Worm (Caenorhabditis elegans) whole organism, late embryonic: ENCODE results near the gene nlp-76.
A peak's percentile ranks its signal among the peaks of the same experiment; 100 is the strongest.

ENCODE experiments used
- K02D7.2 ChIP-seq: sonication (generic microtip); optimal IDR thresholded peaks from 2 replicates; lab custom pipeline; 2017; ENCODE audit warnings: mild to moderate bottlenecking, missing genetic modification characterization, missing compliant biosample characterization
- K09A11.1 ChIP-seq: sonication (generic microtip); optimal IDR thresholded peaks from 2 replicates; lab custom pipeline; 2017; ENCODE audit warnings: antibody characterized with exemption, mild to moderate bottlenecking, missing genetic modification characterization, missing compliant biosample characterization; ENCODE audit not compliant: insufficient read depth
- Y22D7AL.16 ChIP-seq: sonication (generic microtip); optimal IDR thresholded peaks from 2 replicates; lab custom pipeline; 2016; ENCODE audit warnings: missing genetic modification characterization, missing compliant biosample characterization
- ahr-1 ChIP-seq: sonication (generic microtip); optimal IDR thresholded peaks from 2 replicates; lab custom pipeline; 2016; ENCODE audit warnings: missing genetic modification characterization, missing compliant biosample characterization
- ama-1 ChIP-seq: fragments of 150-350 bp; optimal IDR thresholded peaks from 2 replicates; lab custom pipeline; 2014
- ceh-18 ChIP-seq: sonication (generic microtip); optimal IDR thresholded peaks from 2 replicates; lab custom pipeline; 2016; ENCODE audit warnings: missing genetic modification characterization, missing compliant biosample characterization
- ceh-19 ChIP-seq: fragments of 200-800 bp; sonication (Bioruptor generic); optimal IDR thresholded peaks from 2 replicates; lab custom pipeline; 2018; ENCODE audit warnings: mild to moderate bottlenecking, missing genetic modification characterization, missing compliant biosample characterization
- ceh-22 ChIP-seq: sonication (generic microtip); optimal IDR thresholded peaks from 2 replicates; lab custom pipeline; 2017; ENCODE audit warnings: missing biosample characterization, missing genetic modification characterization
- ceh-24 ChIP-seq: sonication (generic microtip); optimal IDR thresholded peaks from 2 replicates; lab custom pipeline; 2016; ENCODE audit warnings: mild to moderate bottlenecking, missing genetic modification characterization, missing compliant biosample characterization
- ceh-30 ChIP-seq: fragments of 150-350 bp; optimal IDR thresholded peaks from 2 replicates; lab custom pipeline; 2014; ENCODE audit warnings: missing biosample characterization, missing genetic modification characterization
- ceh-31 ChIP-seq: sonication (generic microtip); optimal IDR thresholded peaks from 2 replicates; lab custom pipeline; 2016; ENCODE audit warnings: missing genetic modification characterization, missing compliant biosample characterization
- ceh-48 ChIP-seq: sonication (generic microtip); optimal IDR thresholded peaks from 2 replicates; lab custom pipeline; 2016; ENCODE audit warnings: missing genetic modification characterization, inconsistent platforms, missing compliant biosample characterization
- ceh-9 ChIP-seq: sonication (generic microtip); optimal IDR thresholded peaks from 2 replicates; lab custom pipeline; 2016; ENCODE audit warnings: mild to moderate bottlenecking, missing genetic modification characterization, inconsistent platforms, missing compliant biosample characterization
- che-1 ChIP-seq: sonication (generic microtip); optimal IDR thresholded peaks from 2 replicates; lab custom pipeline; 2016; ENCODE audit warnings: mild to moderate bottlenecking, missing genetic modification characterization, missing compliant biosample characterization
- dmd-4 ChIP-seq: sonication (generic microtip); optimal IDR thresholded peaks from 2 replicates; lab custom pipeline; 2016; ENCODE audit warnings: borderline replicate concordance, missing genetic modification characterization, missing compliant biosample characterization
- elt-2 ChIP-seq: sonication (generic microtip); optimal IDR thresholded peaks from 2 replicates; lab custom pipeline; 2016; ENCODE audit warnings: missing genetic modification reagents, missing genetic modification characterization, missing compliant biosample characterization
- elt-4 ChIP-seq: sonication (generic microtip); optimal IDR thresholded peaks from 2 replicates; lab custom pipeline; 2016; ENCODE audit warnings: missing genetic modification characterization, missing compliant biosample characterization
- ets-4 ChIP-seq: sonication (generic microtip); optimal IDR thresholded peaks from 2 replicates; lab custom pipeline; 2016; ENCODE audit warnings: missing genetic modification characterization, missing compliant biosample characterization
- eyg-1 ChIP-seq: sonication (generic microtip); optimal IDR thresholded peaks from 2 replicates; lab custom pipeline; 2016; ENCODE audit warnings: missing genotype, missing genetic modification characterization, missing compliant biosample characterization
- fax-1 ChIP-seq: sonication (generic microtip); optimal IDR thresholded peaks from 2 replicates; lab custom pipeline; 2016; ENCODE audit warnings: missing genotype, missing genetic modification characterization, missing compliant biosample characterization
- fkh-6 ChIP-seq: sonication (generic microtip); optimal IDR thresholded peaks from 2 replicates; lab custom pipeline; 2016; ENCODE audit warnings: missing genetic modification characterization, missing compliant biosample characterization
- gmeb-2 ChIP-seq: sonication (generic microtip); optimal IDR thresholded peaks from 2 replicates; lab custom pipeline; 2016; ENCODE audit warnings: missing genetic modification characterization, inconsistent platforms, missing compliant biosample characterization
- hlh-13 ChIP-seq: fragments of 200-800 bp; sonication (Bioruptor generic); optimal IDR thresholded peaks from 2 replicates; lab custom pipeline; 2018; ENCODE audit warnings: mild to moderate bottlenecking, missing genetic modification characterization, missing compliant biosample characterization
- hlh-15 ChIP-seq: sonication (generic microtip); optimal IDR thresholded peaks from 2 replicates; lab custom pipeline; 2016; ENCODE audit warnings: missing genetic modification characterization, missing compliant biosample characterization
- hlh-30 ChIP-seq: sonication (generic microtip); optimal IDR thresholded peaks from 2 replicates; lab custom pipeline; 2017; ENCODE audit warnings: antibody characterized with exemption, missing genetic modification characterization, missing compliant biosample characterization; ENCODE audit not compliant: insufficient read depth
- hlh-6 ChIP-seq: sonication (generic microtip); optimal IDR thresholded peaks from 2 replicates; lab custom pipeline; 2016; ENCODE audit warnings: missing genotype, missing genetic modification characterization, missing compliant biosample characterization
- hlh-8 ChIP-seq: sonication (generic microtip); optimal IDR thresholded peaks from 2 replicates; lab custom pipeline; 2016; ENCODE audit warnings: missing genotype, missing genetic modification characterization, missing compliant biosample characterization
- lim-6 ChIP-seq: sonication (generic microtip); optimal IDR thresholded peaks from 2 replicates; lab custom pipeline; 2016; ENCODE audit warnings: missing genetic modification characterization, missing compliant biosample characterization
- lin-11 ChIP-seq: fragments of 200-800 bp; sonication (Bioruptor generic); optimal IDR thresholded peaks from 2 replicates; lab custom pipeline; 2018; ENCODE audit warnings: mild to moderate bottlenecking, missing genetic modification characterization, missing compliant biosample characterization
- madf-2 ChIP-seq: sonication (generic microtip); optimal IDR thresholded peaks from 2 replicates; lab custom pipeline; 2017; ENCODE audit warnings: missing genetic modification characterization, missing compliant biosample characterization
- mec-3 ChIP-seq: sonication (generic microtip); optimal IDR thresholded peaks from 2 replicates; lab custom pipeline; 2016; ENCODE audit warnings: borderline replicate concordance, missing genetic modification characterization, missing compliant biosample characterization
- nfya-1 ChIP-seq: sonication (generic microtip); optimal IDR thresholded peaks from 2 replicates; lab custom pipeline; 2017; ENCODE audit warnings: missing genetic modification characterization, mild to moderate bottlenecking, missing compliant biosample characterization, antibody characterized with exemption, moderate library complexity
- nhr-11 ChIP-seq: fragments of 150-350 bp; optimal IDR thresholded peaks from 2 replicates; lab custom pipeline; 2014; ENCODE audit warnings: missing biosample characterization, missing genetic modification characterization
- nhr-232 ChIP-seq: sonication (generic microtip); optimal IDR thresholded peaks from 2 replicates; lab custom pipeline; 2016; ENCODE audit warnings: missing genetic modification characterization, missing compliant biosample characterization
- npax-4 ChIP-seq: sonication (generic microtip); optimal IDR thresholded peaks from 2 replicates; lab custom pipeline; 2016; ENCODE audit warnings: missing genetic modification characterization, missing compliant biosample characterization
- odd-2 ChIP-seq: sonication (generic microtip); optimal IDR thresholded peaks from 2 replicates; lab custom pipeline; 2017; ENCODE audit warnings: antibody characterized with exemption, mild to moderate bottlenecking, missing genetic modification characterization, missing compliant biosample characterization
- pag-3 ChIP-seq: sonication (generic microtip); optimal IDR thresholded peaks from 2 replicates; lab custom pipeline; 2016; ENCODE audit warnings: missing compliant biosample characterization, missing genetic modification characterization, borderline replicate concordance
- pat-9 ChIP-seq: fragments of 200-800 bp; sonication (Bioruptor generic); optimal IDR thresholded peaks from 2 replicates; lab custom pipeline; 2018; ENCODE audit warnings: mild to moderate bottlenecking, missing genetic modification characterization, moderate library complexity, missing compliant biosample characterization
- pax-1 ChIP-seq: fragments of 150-350 bp; optimal IDR thresholded peaks from 2 replicates; lab custom pipeline; 2014; ENCODE audit warnings: missing biosample characterization, missing genetic modification characterization
- pha-2 ChIP-seq: sonication (generic microtip); optimal IDR thresholded peaks from 2 replicates; lab custom pipeline; 2017; ENCODE audit warnings: mild to moderate bottlenecking, missing genetic modification characterization, missing compliant biosample characterization
- pqm-1 ChIP-seq: sonication (generic microtip); optimal IDR thresholded peaks from 2 replicates; lab custom pipeline; 2016; ENCODE audit warnings: missing genetic modification characterization, missing compliant biosample characterization
- ref-2 ChIP-seq: sonication (generic microtip); optimal IDR thresholded peaks from 2 replicates; lab custom pipeline; 2016; ENCODE audit warnings: missing genetic modification characterization, missing compliant biosample characterization
- rnt-1 ChIP-seq: sonication (generic microtip); optimal IDR thresholded peaks from 2 replicates; lab custom pipeline; 2016; ENCODE audit warnings: missing genetic modification characterization, missing compliant biosample characterization
- sdc-2 ChIP-seq: sonication (generic microtip); optimal IDR thresholded peaks from 2 replicates; lab custom pipeline; 2016; ENCODE audit warnings: missing genotype, missing genetic modification characterization, missing compliant biosample characterization
- sox-2 ChIP-seq: fragments of 200-800 bp; sonication (Bioruptor generic); IDR thresholded peaks from 2 replicates; pipeline ENCODE4 v1.3.6; 2022; ENCODE audit warnings: missing genetic modification reagents, missing genetic modification characterization, missing compliant biosample characterization
- tbx-2 ChIP-seq: sonication (generic microtip); optimal IDR thresholded peaks from 2 replicates; lab custom pipeline; 2016; ENCODE audit warnings: missing genetic modification characterization, missing compliant biosample characterization
- tbx-7 ChIP-seq: sonication (generic microtip); optimal IDR thresholded peaks from 2 replicates; lab custom pipeline; 2016; ENCODE audit warnings: missing genotype, missing genetic modification characterization, missing compliant biosample characterization
- ttx-3 ChIP-seq: sonication (generic microtip); optimal IDR thresholded peaks from 2 replicates; lab custom pipeline; 2016; ENCODE audit warnings: missing genetic modification reagents, missing genetic modification characterization, missing compliant biosample characterization
- unc-3 ChIP-seq, 2 experiments: fragments of 200-800 bp in 1 of 2; sonication (Bioruptor generic) in 1 of 2; sonication (generic microtip) in 1 of 2; conservative IDR thresholded peaks in 1 of 2; optimal IDR thresholded peaks in 1 of 2; 2 replicates each; pipeline versions ENCODE4 v1.3.6 to Lab custom; 2016 to 2022; ENCODE audit warnings: missing compliant biosample characterization in 2 of 2, missing genetic modification characterization in 2 of 2, missing genetic modification reagents in 1 of 2
- unc-42 ChIP-seq: sonication (generic microtip); optimal IDR thresholded peaks from 2 replicates; lab custom pipeline; 2016; ENCODE audit warnings: missing genotype, missing genetic modification characterization, missing compliant biosample characterization
- unc-55 ChIP-seq: sonication (generic microtip); optimal IDR thresholded peaks from 2 replicates; lab custom pipeline; 2017; ENCODE audit warnings: missing biosample characterization, missing genetic modification reagents, missing genetic modification characterization
- unc-86 ChIP-seq: sonication (generic microtip); optimal IDR thresholded peaks from 2 replicates; lab custom pipeline; 2016; ENCODE audit warnings: missing genetic modification characterization, missing compliant biosample characterization
- zip-5 ChIP-seq: sonication (generic microtip); optimal IDR thresholded peaks from 2 replicates; lab custom pipeline; 2016; ENCODE audit warnings: missing genetic modification characterization, missing compliant biosample characterization
- ztf-16 ChIP-seq: sonication (generic microtip); optimal IDR thresholded peaks from 2 replicates; lab custom pipeline; 2017; ENCODE audit warnings: missing genetic modification characterization, missing compliant biosample characterization

Gene nlp-76

ce11 chrX:12670385-12670784 lies 6.7 kb upstream of the nlp-76 start:
- no peak for TF ChIP-seq mec-3 (tag; lab: Kevin White, UChicago)
- TF ChIP-seq ceh-24 (tag; lab: Kevin White, UChicago), result no peak
- no peak for TF ChIP-seq hlh-13 (GFP tag; lab: Kevin White, UChicago)
- no peak for TF ChIP-seq gmeb-2
- TF ChIP-seq zip-5 (tag; lab: Kevin White, UChicago), result no peak
- TF ChIP-seq K02D7.2 (tag; lab: Kevin White, UChicago), result no peak
- peak; percentile 56 for TF ChIP-seq hlh-8 (tag; lab: Kevin White, UChicago)
- TF ChIP-seq ceh-48 (tag; lab: Kevin White, UChicago), result peak; percentile 52
- TF ChIP-seq tbx-7 (tag; lab: Kevin White, UChicago), result no peak
- TF ChIP-seq unc-3 (GFP tag; conservative IDR thresholded peaks at IDR 0.05; lab: Robert Waterston, UW), result no peak
- no peak for TF ChIP-seq unc-3 (tag; optimal IDR thresholded peaks at IDR 0.05; lab: Kevin White, UChicago)
- TF ChIP-seq ets-4 (tag; lab: Kevin White, UChicago), result peak; percentile 5
- TF ChIP-seq madf-2, result no peak
- no peak for TF ChIP-seq odd-2
- TF ChIP-seq hlh-15, result no peak
- no peak for TF ChIP-seq che-1 (tag; lab: Kevin White, UChicago)
- TF ChIP-seq hlh-30 (tag; lab: Kevin White, UChicago), result peak; percentile 48
- TF ChIP-seq pat-9, result peak; percentile 20
- TF ChIP-seq tbx-2, result peak; percentile 89
- peak; percentile 4 for TF ChIP-seq ceh-30 (tag; lab: Kevin White, UChicago)
- TF ChIP-seq Y22D7AL.16 (tag; lab: Kevin White, UChicago), result no peak
- TF ChIP-seq unc-42 (tag; lab: Kevin White, UChicago), result peak; percentile 92
- TF ChIP-seq lim-6 (tag; lab: Kevin White, UChicago), result no peak
- peak; percentile 7 for TF ChIP-seq ref-2
- peak; percentile 42 for TF ChIP-seq fkh-6 (tag; lab: Kevin White, UChicago)
- peak; percentile 70 for TF ChIP-seq ceh-18
- TF ChIP-seq pha-2, result peak; percentile 6
- TF ChIP-seq K09A11.1 (tag; lab: Kevin White, UChicago), result no peak
- peak; percentile 92 for TF ChIP-seq unc-55 (GFP tag; lab: Kevin White, UChicago)
- TF ChIP-seq ceh-19 (GFP tag; lab: Kevin White, UChicago), result peak; percentile 46
- no peak for TF ChIP-seq pax-1 (tag; lab: Kevin White, UChicago)
- TF ChIP-seq sdc-2 (tag; lab: Kevin White, UChicago), result peak; percentile 75
- TF ChIP-seq ceh-22 (tag; lab: Kevin White, UChicago), result peak; percentile 1
- no peak for TF ChIP-seq ceh-9 (tag; lab: Kevin White, UChicago)
- TF ChIP-seq sox-2 (GFP tag; lab: Robert Waterston, UW), result peak; percentile 7; the same call in 1 of the 2 replicates
- no peak for TF ChIP-seq nhr-11
- peak; percentile 46 for TF ChIP-seq rnt-1 (tag; lab: Kevin White, UChicago)
- TF ChIP-seq elt-4 (tag; lab: Kevin White, UChicago), result no peak
- no peak for TF ChIP-seq ztf-16
- peak; percentile 79 for TF ChIP-seq nfya-1 (tag; lab: Kevin White, UChicago)
- TF ChIP-seq pag-3 (tag; lab: Kevin White, UChicago), result no peak
- peak; percentile 2 for TF ChIP-seq npax-4
- peak; percentile 90 for TF ChIP-seq ceh-31 (tag; lab: Kevin White, UChicago)
- no peak for TF ChIP-seq ama-1
- TF ChIP-seq pqm-1, result no peak
- TF ChIP-seq ahr-1 (tag; lab: Kevin White, UChicago), result no peak
- no peak for TF ChIP-seq eyg-1 (tag; lab: Kevin White, UChicago)
- TF ChIP-seq elt-2, result peak; percentile 43
- TF ChIP-seq unc-86, result no peak
- no peak for TF ChIP-seq lin-11 (tag; lab: Kevin White, UChicago)
- TF ChIP-seq nhr-232 (tag; lab: Kevin White, UChicago), result peak; percentile 3
- no peak for TF ChIP-seq hlh-6 (tag; lab: Kevin White, UChicago)
- TF ChIP-seq ttx-3 (tag; lab: Kevin White, UChicago), result no peak
- peak; percentile 31 for TF ChIP-seq dmd-4
- TF ChIP-seq fax-1, result no peak
